Fruit fly (Drosophila melanogaster): ENCODE measurements around the gene Nhe1.

Gene Nhe1

DNA sequence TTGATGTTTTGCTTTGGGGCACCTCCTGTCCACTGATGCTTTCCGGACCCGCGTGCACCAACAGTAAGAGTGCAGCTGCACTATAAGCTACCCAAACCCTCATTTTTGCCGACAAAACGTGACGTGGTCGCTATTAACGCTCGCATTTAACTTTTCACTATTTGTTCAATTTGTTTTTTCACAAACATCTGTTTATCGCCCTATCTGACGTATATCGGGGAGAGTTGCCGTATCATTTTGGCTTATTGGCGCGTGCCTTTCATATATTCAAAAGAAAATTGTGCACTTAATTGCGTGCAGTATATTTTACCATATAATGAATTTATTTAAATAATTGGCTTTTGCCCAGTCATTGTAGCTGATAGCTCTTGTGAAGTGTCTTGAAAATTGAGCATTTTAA is at the start of gene Nhe1, which contains the start of gene Sam-S:
TSS of gene Nhe1 (minus strand) at position 193 of the 400 bp plus-strand sequence.
TSS of gene Sam-S (plus strand) at position 364 of the 400 bp plus-strand sequence.
- TF ChIP-seq h (GFP tag; optimal IDR thresholded peaks at IDR 0.05) (no peak), N (GFP tag; optimal IDR thresholded peaks at IDR 0.05) (no peak), dl (GFP tag; optimal IDR thresholded peaks at IDR 0.05; ENCODE audit: insufficient read depth in 1 of 2, partially characterized antibody in 2 of 2) (no peak), br (GFP tag; optimal IDR thresholded peaks at IDR 0.05) (no peak), lola (GFP tag; optimal IDR thresholded peaks at IDR 0.05) (no peak), CG32264 (GFP tag; optimal IDR thresholded peaks at IDR 0.05) (no peak), GATAd (GFP tag; optimal IDR thresholded peaks at IDR 0.05) (no peak), Dfd (GFP tag; optimal IDR thresholded peaks at IDR 0.05) (no peak), sv (GFP tag; optimal IDR thresholded peaks at IDR 0.05) (no peak), woc (GFP tag; optimal IDR thresholded peaks at IDR 0.05) (no peak), Rel (GFP tag; optimal IDR thresholded peaks at IDR 0.05) (no peak), Rel (tag; optimal IDR thresholded peaks at IDR 0.05) (no peak), OdsH (GFP tag; optimal IDR thresholded peaks at IDR 0.05) (no peak)

DNA sequence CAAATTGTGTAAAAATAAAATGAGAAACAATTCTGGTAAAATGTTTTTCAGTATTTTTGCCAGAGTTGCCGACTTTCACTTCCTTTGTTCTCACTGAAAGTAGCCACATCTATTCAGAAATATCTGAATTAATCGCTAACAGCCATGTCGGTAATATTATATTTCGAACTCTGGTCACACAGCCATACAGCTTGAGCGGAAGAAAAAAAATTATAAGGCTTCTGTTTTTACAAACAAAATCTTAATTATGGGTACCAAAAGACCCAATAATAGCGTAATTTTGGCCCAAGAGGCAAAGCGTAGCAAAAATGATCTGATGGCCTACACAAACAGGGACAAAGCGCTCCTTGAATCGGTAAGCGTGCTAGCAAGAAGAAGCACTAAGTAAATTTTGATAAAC is 49.5 kb upstream of the Nhe1 start, which contains the start of gene CG3436:
TSS of gene CG3436 (plus strand) at position 36 of the 400 bp plus-strand sequence.
- TF ChIP-seq CG9705 (GFP tag; optimal IDR thresholded peaks at IDR 0.05) = no peak
- TF ChIP-seq rgr (GFP tag; optimal IDR thresholded peaks at IDR 0.05) = peak; percentile 47
- TF ChIP-seq Dfd (GFP tag; optimal IDR thresholded peaks at IDR 0.05) = no peak
- TF ChIP-seq h (GFP tag; optimal IDR thresholded peaks at IDR 0.05) = peak; percentile 3
- no peak for TF ChIP-seq Rel (GFP tag; optimal IDR thresholded peaks at IDR 0.05)
- peak; percentile 0 for TF ChIP-seq Rel (tag; optimal IDR thresholded peaks at IDR 0.05)

DNA sequence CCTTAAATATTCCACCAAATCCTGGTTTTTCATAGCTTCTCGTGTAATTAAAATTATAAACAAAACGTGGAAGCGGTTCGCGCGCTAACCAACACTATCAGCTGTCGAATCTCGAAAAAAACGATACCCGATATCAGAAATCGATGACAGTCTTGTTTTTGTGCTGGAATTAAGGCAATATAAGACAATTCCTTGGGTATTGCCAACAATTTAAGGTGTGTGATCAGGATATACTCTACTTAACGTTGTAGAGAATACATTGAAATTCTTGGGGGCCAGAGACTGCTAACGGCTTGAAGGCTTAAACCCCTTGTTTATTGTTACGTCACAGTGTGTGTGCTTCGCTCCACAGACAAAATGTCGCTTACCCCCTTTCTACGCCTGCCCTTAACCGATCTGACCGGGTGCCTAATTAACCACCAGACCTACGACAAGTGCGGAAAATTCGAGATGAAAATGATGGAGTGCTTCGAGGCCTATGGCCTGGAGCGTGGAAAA is 48.7 kb upstream of the Nhe1 start, which contains the start of gene Pus10:
TSS of gene Pus10 (minus strand) at position 91 of the 498 bp plus-strand sequence.
- peak; percentile 26 for TF ChIP-seq Vsx2 (GFP tag; optimal IDR thresholded peaks at IDR 0.05; ENCODE audit: partially characterized antibody)
- no peak for TF ChIP-seq Rel (GFP tag; optimal IDR thresholded peaks at IDR 0.05)
- no peak for TF ChIP-seq Rel (tag; optimal IDR thresholded peaks at IDR 0.05)
- peak; percentile 4 for TF ChIP-seq OdsH (GFP tag; optimal IDR thresholded peaks at IDR 0.05)
- TF ChIP-seq foxo (GFP tag; optimal IDR thresholded peaks at IDR 0.05) = peak in 1 of 2 experiments; percentile 26
- TF ChIP-seq Hnf4 (GFP tag; optimal IDR thresholded peaks at IDR 0.05) = no peak
- TF ChIP-seq Jra (GFP tag; optimal IDR thresholded peaks at IDR 0.05) = peak; percentile 35
- TF ChIP-seq CrebA (GFP tag; optimal IDR thresholded peaks at IDR 0.05; ENCODE audit: borderline replicate concordance) = no peak
- TF ChIP-seq Hr78 (GFP tag; optimal IDR thresholded peaks at IDR 0.05) = no peak

DNA sequence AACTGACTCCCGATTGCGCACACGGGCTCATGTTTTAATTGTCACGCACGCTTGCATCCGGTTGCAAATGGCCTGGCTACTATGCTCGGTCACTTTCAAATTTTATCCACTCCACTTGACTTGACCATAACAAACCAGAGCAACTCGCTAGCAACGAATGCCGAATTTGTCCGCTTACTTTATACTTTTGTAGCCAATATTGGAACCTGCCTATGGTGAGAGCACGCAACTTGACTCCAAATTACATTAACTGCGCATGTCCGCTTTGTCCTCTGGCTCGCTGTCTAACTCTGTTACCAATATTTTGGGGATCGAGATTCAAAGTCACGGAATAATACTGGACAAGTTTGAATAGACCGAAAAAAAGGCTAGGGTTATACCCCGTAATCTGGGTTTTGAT is 46.6 kb upstream of the Nhe1 start, which contains the start of gene CG42399:
TSS of gene CG42399 (minus strand) at position 159 of the 400 bp plus-strand sequence.
- TF ChIP-seq Vsx2 (GFP tag; optimal IDR thresholded peaks at IDR 0.05; ENCODE audit: partially characterized antibody) (no peak), CG9705 (GFP tag; optimal IDR thresholded peaks at IDR 0.05) (no peak), OdsH (GFP tag; optimal IDR thresholded peaks at IDR 0.05) (no peak), woc (GFP tag; optimal IDR thresholded peaks at IDR 0.05) (no peak), Abd-B (GFP tag; optimal IDR thresholded peaks at IDR 0.05) (no peak), dsf (GFP tag; optimal IDR thresholded peaks at IDR 0.05; ENCODE audit: borderline replicate concordance) (no peak), pan (optimal IDR thresholded peaks at IDR 0.05) (no peak), Dfd (GFP tag; optimal IDR thresholded peaks at IDR 0.05) (no peak), CG32264 (GFP tag; optimal IDR thresholded peaks at IDR 0.05) (no peak), Dif (GFP tag; optimal IDR thresholded peaks at IDR 0.05; ENCODE audit: partially characterized antibody) (no peak), Sp1 (GFP tag; optimal IDR thresholded peaks at IDR 0.05) (no peak)

DNA sequence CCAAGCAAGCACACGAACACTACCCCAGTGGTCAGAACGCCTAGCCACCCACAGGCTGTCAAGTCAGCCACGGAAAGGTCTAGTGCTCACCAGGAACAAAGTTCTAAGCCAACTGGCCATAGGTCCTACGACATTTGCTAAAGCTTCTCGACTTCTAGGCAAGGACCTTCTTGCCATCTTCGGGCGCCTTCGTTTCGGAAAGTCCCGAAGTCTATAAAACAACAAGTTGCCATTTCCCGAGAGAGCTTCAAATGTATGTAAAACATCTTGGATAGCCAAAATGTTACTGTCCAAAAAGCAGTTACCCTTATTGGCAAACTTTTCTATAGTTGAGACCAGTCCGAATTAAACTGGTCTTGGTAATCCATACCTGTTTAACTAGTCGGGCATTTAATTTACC is 40.0 kb upstream of the Nhe1 start:
- TF ChIP-seq fru (GFP tag; optimal IDR thresholded peaks at IDR 0.05) (no peak), jim (GFP tag; optimal IDR thresholded peaks at IDR 0.05) (no peak), rgr (GFP tag; optimal IDR thresholded peaks at IDR 0.05) (no peak), Hnf4 (GFP tag; optimal IDR thresholded peaks at IDR 0.05) (no peak), h (GFP tag; optimal IDR thresholded peaks at IDR 0.05) (no peak), dsf (GFP tag; optimal IDR thresholded peaks at IDR 0.05; ENCODE audit: borderline replicate concordance) (no peak), Rel (GFP tag; optimal IDR thresholded peaks at IDR 0.05) (no peak), Rel (tag; optimal IDR thresholded peaks at IDR 0.05) (no peak), foxo (GFP tag; optimal IDR thresholded peaks at IDR 0.05) (no peak), pan (optimal IDR thresholded peaks at IDR 0.05) (no peak), Sp1 (GFP tag; optimal IDR thresholded peaks at IDR 0.05) (no peak), Hr78 (GFP tag; optimal IDR thresholded peaks at IDR 0.05) (no peak), CrebA (GFP tag; optimal IDR thresholded peaks at IDR 0.05; ENCODE audit: borderline replicate concordance) (no peak), OdsH (GFP tag; optimal IDR thresholded peaks at IDR 0.05) (no peak), CG9705 (GFP tag; optimal IDR thresholded peaks at IDR 0.05) (no peak), CG32264 (GFP tag; optimal IDR thresholded peaks at IDR 0.05) (no peak), Abd-B (GFP tag; optimal IDR thresholded peaks at IDR 0.05) (no peak), HLH106 (tag; optimal IDR thresholded peaks at IDR 0.05) (no peak), Vsx2 (GFP tag; optimal IDR thresholded peaks at IDR 0.05; ENCODE audit: partially characterized antibody) (no peak), dl (GFP tag; optimal IDR thresholded peaks at IDR 0.05; ENCODE audit: insufficient read depth in 1 of 2, partially characterized antibody in 2 of 2) (no peak)
